Worm (Caenorhabditis elegans): Measurements from ENCODE around the gene pis-1.
A peak's percentile ranks its signal among the peaks of the same experiment; 100 is the strongest.

Gene pis-1

DNA sequence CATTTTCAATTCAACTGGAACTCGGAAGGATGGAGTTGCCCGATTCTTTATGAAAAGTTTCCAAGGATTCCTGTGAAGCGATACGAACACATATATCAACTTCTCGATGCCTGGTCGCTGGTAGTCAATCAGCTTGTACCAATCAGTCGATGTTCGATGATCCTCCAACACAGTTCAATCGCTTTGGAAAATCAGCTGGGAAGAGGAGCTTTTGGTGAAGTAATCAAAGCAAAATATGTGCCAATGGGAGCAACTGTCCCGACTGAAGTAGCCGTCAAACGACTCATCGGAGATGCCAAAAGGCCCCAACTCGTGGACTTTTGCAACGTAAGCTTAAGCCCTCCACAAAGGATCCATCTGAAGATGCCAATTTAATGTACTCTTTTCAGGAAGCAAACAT, 36.9 kb upstream of the pis-1 start:
- no peak for TF ChIP-seq aptf-3 (GFP tag; IDR thresholded peaks at IDR 0.05)
- no peak for TF ChIP-seq nfya-1 (tag; optimal IDR thresholded peaks at IDR 0.05; ENCODE audit: borderline replicate concordance, insufficient read depth)
- no peak for TF ChIP-seq repo-1 (tag; optimal IDR thresholded peaks at IDR 0.05)

DNA sequence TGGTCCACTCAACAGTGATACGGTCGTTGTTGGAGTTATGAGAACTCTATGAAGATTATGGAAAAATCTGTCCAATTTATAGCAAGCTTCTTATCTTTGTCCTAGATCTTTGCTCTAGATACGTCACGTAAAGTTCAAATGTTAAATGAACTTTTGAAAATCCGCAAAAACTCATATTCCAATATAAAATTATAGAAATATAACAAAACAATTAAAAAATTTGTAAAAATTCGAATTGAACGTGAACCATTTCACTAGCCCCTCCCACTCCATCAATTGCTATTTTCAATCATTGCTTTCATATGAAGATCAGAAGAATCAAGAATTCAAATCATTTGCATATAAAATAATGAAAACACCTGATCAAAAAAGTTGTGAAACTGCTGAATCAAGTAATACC, 36.2 kb upstream of the pis-1 start, which contains the start of gene kin-21:
TSS of gene kin-21 (plus strand) at position 301 of the 400 bp plus-strand sequence.
- TF ChIP-seq sea-2 (GFP tag; IDR thresholded peaks at IDR 0.05): no peak
- TF ChIP-seq Y53G8AR.9 (GFP tag; conservative IDR thresholded peaks at IDR 0.05): no peak
- no peak for TF ChIP-seq madf-10 (tag; optimal IDR thresholded peaks at IDR 0.05)
- no peak for TF ChIP-seq ceh-40 (GFP tag; IDR thresholded peaks at IDR 0.05)
- no peak for TF ChIP-seq let-607 (tag; optimal IDR thresholded peaks at IDR 0.05)
- TF ChIP-seq ztf-22 (GFP tag; optimal IDR thresholded peaks at IDR 0.05): no peak

DNA sequence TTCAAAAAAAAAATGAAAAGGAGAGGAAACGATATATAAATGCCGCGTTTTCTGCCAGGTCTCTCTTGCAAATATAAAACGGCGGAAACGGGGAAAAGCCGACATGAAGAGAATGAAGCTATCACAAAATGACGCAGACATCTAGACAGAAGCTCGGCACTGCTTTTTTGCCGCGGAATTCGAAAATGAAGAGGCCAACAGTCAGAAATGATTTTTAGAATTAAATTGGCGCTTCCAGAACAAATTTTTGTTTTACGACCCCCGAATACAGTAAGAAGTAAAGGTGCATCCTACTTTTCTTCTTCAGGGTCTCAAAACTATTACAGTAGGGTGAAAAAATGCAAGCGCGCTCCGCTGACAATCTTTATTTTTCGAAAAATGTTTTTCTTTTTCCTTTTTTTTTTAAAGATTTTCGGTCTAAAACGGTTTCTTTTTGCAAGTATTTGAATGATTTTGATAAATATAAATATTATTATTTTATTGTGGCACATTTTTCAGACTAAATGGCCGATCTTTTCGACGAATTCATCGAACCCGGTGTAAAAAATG, 28.9 kb upstream of the pis-1 start, which contains the start of gene mtr-4:
TSS of gene mtr-4 (plus strand) at position 499 of the 549 bp plus-strand sequence.
- TF ChIP-seq efl-1 (GFP tag; optimal IDR thresholded peaks at IDR 0.05): peak; percentile 74
- TF ChIP-seq nhr-80 (tag; optimal IDR thresholded peaks at IDR 0.05): peak; percentile 69
- no peak for TF ChIP-seq Y53F4B.3 (GFP tag; IDR thresholded peaks at IDR 0.05)
- peak; percentile 72 for TF ChIP-seq hsf-1 (GFP tag; IDR thresholded peaks at IDR 0.05)
- TF ChIP-seq snpc-4 (GFP tag; optimal IDR thresholded peaks at IDR 0.05): peak; percentile 64
- peak in 3 of 4 experiments; percentile 9 to 71 (median 69) for TF ChIP-seq snpc-4 (tag; optimal IDR thresholded peaks at IDR 0.05)
- no peak for TF ChIP-seq F39B2.1 (GFP tag; IDR thresholded peaks at IDR 0.05)
- peak; percentile 85 for TF ChIP-seq D2030.7 (GFP tag; IDR thresholded peaks at IDR 0.05)
- peak; percentile 27 for TF ChIP-seq snpc-3.4 (tag; optimal IDR thresholded peaks at IDR 0.05)
- TF ChIP-seq lin-40 (tag; optimal IDR thresholded peaks at IDR 0.05): no peak
- TF ChIP-seq lin-54 (GFP tag; optimal IDR thresholded peaks at IDR 0.05): peak; percentile 62
- peak; percentile 53; the same call in 1 of the 2 replicates for TF ChIP-seq pbrm-1 (GFP tag; IDR thresholded peaks at IDR 0.05)
- TF ChIP-seq madf-8 (GFP tag; conservative IDR thresholded peaks at IDR 0.05): peak; percentile 90
- peak; percentile 43; the same call in 1 of the 2 replicates for TF ChIP-seq ekl-4 (GFP tag; IDR thresholded peaks at IDR 0.05)
- TF ChIP-seq lin-35 (GFP tag; optimal IDR thresholded peaks at IDR 0.05): no peak
- TF ChIP-seq C17E4.6 (GFP tag; IDR thresholded peaks at IDR 0.05): peak; percentile 23; the same call in 1 of the 2 replicates
- no peak for TF ChIP-seq lag-1 (GFP tag; IDR thresholded peaks at IDR 0.05)
- TF ChIP-seq atf-7 (tag; optimal IDR thresholded peaks at IDR 0.05): no peak
- TF ChIP-seq hlh-26 (GFP tag; conservative IDR thresholded peaks at IDR 0.05): no peak
- TF ChIP-seq dox-1 (GFP tag; IDR thresholded peaks at IDR 0.05): peak; percentile 77; the same call in 1 of the 2 replicates
- TF ChIP-seq Y95B8A.8 (GFP tag; IDR thresholded peaks at IDR 0.05): 0 out of 2 replicates have a peak, but pooled peaks have one; percentile 74
- TF ChIP-seq ama-1 (optimal IDR thresholded peaks at IDR 0.05): no peak
- TF ChIP-seq ama-1 (GFP tag; optimal IDR thresholded peaks at IDR 0.05): no peak
- TF ChIP-seq F33H1.4 (GFP tag; IDR thresholded peaks at IDR 0.05): peak; percentile 96
- TF ChIP-seq attf-6 (GFP tag; IDR thresholded peaks at IDR 0.05): 0 out of 2 replicates have a peak, but pooled peaks have one; percentile 17
- no peak for TF ChIP-seq gei-17 (GFP tag; optimal IDR thresholded peaks at IDR 0.05)
- peak; percentile 43 for TF ChIP-seq ceh-100 (GFP tag; IDR thresholded peaks at IDR 0.05)
- peak; percentile 64; the same call in 1 of the 2 replicates for TF ChIP-seq madf-3 (GFP tag; IDR thresholded peaks at IDR 0.05)
- TF ChIP-seq mcd-1 (GFP tag; IDR thresholded peaks at IDR 0.05): peak; percentile 91
- peak; percentile 93 for TF ChIP-seq xnd-1 (tag; optimal IDR thresholded peaks at IDR 0.05)
- no peak for TF ChIP-seq nhr-27 (tag; optimal IDR thresholded peaks at IDR 0.05)
- TF ChIP-seq madf-6 (GFP tag; IDR thresholded peaks at IDR 0.05): peak; percentile 96
- 0 out of 2 replicates have a peak, but pooled peaks have one; percentile 34 for TF ChIP-seq B0336.3 (GFP tag; IDR thresholded peaks at IDR 0.05)
- peak; percentile 8 for TF ChIP-seq snpc-1.3 (tag; optimal IDR thresholded peaks at IDR 0.05; ENCODE audit: insufficient read depth)
- TF ChIP-seq rpc-1 (optimal IDR thresholded peaks at IDR 0.05): no peak
- TF ChIP-seq rpc-1 (tag; optimal IDR thresholded peaks at IDR 0.05): no peak
- no peak for TF ChIP-seq C06A6.2 (GFP tag; conservative IDR thresholded peaks at IDR 0.05)

All from whole organism, young adult.